Fruit fly (Drosophila melanogaster) whole organism, prepupa: ENCODE data around the gene Timp.

Source experiments
- CG1621 ChIP-seq: fragments of 200-800 bp; sonication (Bioruptor generic); optimal IDR thresholded peaks from 3 replicates; lab custom pipeline; 2018; ENCODE audit warnings: missing biosample characterization, mild to moderate bottlenecking, missing genetic modification characterization
- CG31627 ChIP-seq: fragments of 200-800 bp; sonication (Bioruptor generic); optimal IDR thresholded peaks from 3 replicates; lab custom pipeline; 2016; ENCODE audit warnings: missing biosample characterization, missing genetic modification characterization
- CG6163 ChIP-seq: fragments of 200-800 bp; sonication (Bioruptor generic); IDR thresholded peaks from 3 replicates; pipeline ENCODE4 v1.3.6; 2022; ENCODE audit warnings: missing biosample characterization, missing genetic modification characterization
- CG6276 ChIP-seq: fragments of 200-800 bp; sonication (Bioruptor generic); optimal IDR thresholded peaks from 2 replicates; lab custom pipeline; 2017; ENCODE audit warnings: missing biosample characterization, mild to moderate bottlenecking, missing genetic modification characterization
- CG6854 ChIP-seq: fragments of 200-800 bp; sonication (Bioruptor generic); optimal IDR thresholded peaks from 2 replicates; lab custom pipeline; 2017; ENCODE audit warnings: missing biosample characterization, mild to moderate bottlenecking, missing genetic modification characterization
- CG8119 ChIP-seq: fragments of 200-800 bp; sonication (Bioruptor generic); IDR thresholded peaks from 3 replicates; pipeline ENCODE4 v1.3.6; 2022; ENCODE audit warnings: missing biosample characterization, missing genetic modification characterization
- CG8632 ChIP-seq: fragments of 200-800 bp; sonication (Bioruptor generic); optimal IDR thresholded peaks from 3 replicates; lab custom pipeline; 2016; ENCODE audit warnings: missing biosample characterization, missing genetic modification characterization
- Eip78C ChIP-seq: fragments of 200-800 bp; sonication (Bioruptor generic); peaks from one replicate; lab custom pipeline; 2016; ENCODE audit warnings: missing biosample characterization, missing genetic modification characterization
- Eip93F ChIP-seq: fragments of 200-800 bp; sonication (Bioruptor generic); optimal IDR thresholded peaks from 2 replicates; lab custom pipeline; 2016; ENCODE audit warnings: missing biosample characterization, mild to moderate bottlenecking, missing genetic modification characterization
- Ets96B ChIP-seq: fragments of 200-800 bp; optimal IDR thresholded peaks from 2 replicates; lab custom pipeline; 2019; ENCODE audit warnings: missing biosample characterization, mild to moderate bottlenecking, missing genetic modification characterization, moderate library complexity
- Gug ChIP-seq: fragments of 200-800 bp; sonication (Bioruptor generic); IDR thresholded peaks from 2 replicates; pipeline ENCODE4 v1.3.6; 2022; ENCODE audit warnings: missing biosample characterization, missing genetic modification characterization
- Hr38 ChIP-seq: sonication (Bioruptor generic); optimal IDR thresholded peaks from 2 replicates; lab custom pipeline; 2016; ENCODE audit warnings: missing biosample characterization, missing genetic modification characterization
- Hr39 ChIP-seq: fragments of 200-800 bp; sonication (Bioruptor generic); optimal IDR thresholded peaks from 2 replicates; lab custom pipeline; 2016; ENCODE audit warnings: missing biosample characterization, missing genetic modification characterization
- Hr4 ChIP-seq: fragments of 200-800 bp; sonication (Bioruptor generic); optimal IDR thresholded peaks from 3 replicates; lab custom pipeline; 2016; ENCODE audit warnings: missing biosample characterization, missing genetic modification characterization
- Met ChIP-seq: fragments of 200-800 bp; sonication (Bioruptor generic); optimal IDR thresholded peaks from 3 replicates; lab custom pipeline; 2016; ENCODE audit warnings: missing biosample characterization, missing genetic modification characterization
- Smox ChIP-seq: fragments of 200-800 bp; sonication (Bioruptor generic); optimal IDR thresholded peaks from 3 replicates; lab custom pipeline; 2016; ENCODE audit warnings: missing biosample characterization, missing genetic modification characterization
- Sox102F ChIP-seq: fragments of 200-800 bp; sonication (Bioruptor generic); optimal IDR thresholded peaks from 2 replicates; lab custom pipeline; 2016; ENCODE audit warnings: missing biosample characterization, mild to moderate bottlenecking, missing genetic modification characterization
- Sox14 ChIP-seq: fragments of 200-800 bp; sonication (Bioruptor generic); optimal IDR thresholded peaks from 3 replicates; lab custom pipeline; 2016; ENCODE audit warnings: missing biosample characterization, missing genetic modification characterization
- acj6 ChIP-seq: fragments of 200-800 bp; sonication (Bioruptor generic); optimal IDR thresholded peaks from 3 replicates; lab custom pipeline; 2016; ENCODE audit warnings: missing biosample characterization, missing genetic modification characterization
- esn ChIP-seq: fragments of 200-800 bp; sonication (Bioruptor generic); optimal IDR thresholded peaks from 2 replicates; lab custom pipeline; 2016; ENCODE audit warnings: missing biosample characterization, mild to moderate bottlenecking, missing genetic modification characterization, moderate library complexity
- fkh ChIP-seq: fragments of 200-800 bp; sonication (Bioruptor generic); optimal IDR thresholded peaks from 3 replicates; lab custom pipeline; 2017; ENCODE audit warnings: missing biosample characterization, mild to moderate bottlenecking, missing genetic modification characterization, moderate library complexity
- lz ChIP-seq: fragments of 200-800 bp; sonication (Bioruptor generic); optimal IDR thresholded peaks from 3 replicates; lab custom pipeline; 2016; ENCODE audit warnings: missing biosample characterization, missing genetic modification characterization
- net ChIP-seq: fragments of 200-800 bp; sonication (Bioruptor generic); optimal IDR thresholded peaks from 3 replicates; lab custom pipeline; 2016; ENCODE audit warnings: missing biosample characterization, missing genetic modification characterization
- pdm3 ChIP-seq: fragments of 200-800 bp; sonication (Bioruptor generic); optimal IDR thresholded peaks from 3 replicates; lab custom pipeline; 2016; ENCODE audit warnings: missing biosample characterization, missing genetic modification characterization
- ss ChIP-seq, 2 experiments: fragments of 200-800 bp; sonication (Bioruptor generic); optimal IDR thresholded peaks; 2 replicates in 1 of 2; 3 replicates in 1 of 2; lab custom pipeline; 2017 to 2018; ENCODE audit warnings: mild to moderate bottlenecking in 2 of 2, missing biosample characterization in 2 of 2, missing genetic modification characterization in 2 of 2, moderate library complexity in 1 of 2
- svp ChIP-seq: fragments of 200-800 bp; sonication (Bioruptor generic); peaks from one replicate; lab custom pipeline; 2016; ENCODE audit warnings: missing biosample characterization, missing genetic modification characterization
- topi ChIP-seq: fragments of 200-800 bp; sonication (Bioruptor generic); optimal IDR thresholded peaks from 3 replicates; lab custom pipeline; 2016; ENCODE audit warnings: missing biosample characterization, missing genetic modification characterization

Timp gene

dm6 chr3R:10153957-10154685 is 58.7 kb downstream of the Timp start (continued):
- TF ChIP-seq Met (GFP tag; lab: Kevin White, UChicago) (no peak), fkh (GFP tag; lab: Kevin White, UChicago) (no peak), CG1621 (no peak), CG6276 (GFP tag; lab: Kevin White, UChicago) (no peak), Smox (GFP tag; lab: Kevin White, UChicago) (no peak), Sox14 (GFP tag; lab: Kevin White, UChicago) (no peak), esn (GFP tag; lab: Kevin White, UChicago) (no peak), Hr4 (GFP tag; lab: Kevin White, UChicago) (peak; percentile 75), Sox102F (GFP tag; lab: Kevin White, UChicago) (no peak), CG8632 (GFP tag; lab: Kevin White, UChicago) (no peak), Ets96B (tag; lab: Kevin White, UChicago) (no peak), lz (GFP tag; lab: Kevin White, UChicago) (no peak), pdm3 (GFP tag; lab: Kevin White, UChicago) (peak; percentile 58), ss (GFP tag; optimal IDR thresholded peaks at IDR 0.05; lab: Kevin White, UChicago) (no peak), svp (GFP tag; lab: Kevin White, UChicago) (no peak), Gug (GFP tag; lab: Robert Waterston, UW) (peak; percentile 62), CG8119 (GFP tag; lab: Robert Waterston, UW) (peak; percentile 74), net (GFP tag; lab: Kevin White, UChicago) (no peak), CG6854 (GFP tag; lab: Kevin White, UChicago) (no peak), CG6163 (GFP tag; lab: Robert Waterston, UW) (peak; percentile 79; the same call in 2 of the 3 replicates), Eip78C (GFP tag; lab: Kevin White, UChicago) (no peak), CG31627 (no peak), topi (no peak), acj6 (GFP tag; lab: Kevin White, UChicago) (peak; percentile 33), Hr38 (no peak), Eip93F (GFP tag; lab: Kevin White, UChicago) (no peak), Hr39 (no peak)
